Worm (Caenorhabditis elegans): ENCODE results near the gene athp-1.

- no peak for TF ChIP-seq unc-42 (tag; optimal IDR thresholded peaks at IDR 0.05)
- TF ChIP-seq hlh-13 (GFP tag; optimal IDR thresholded peaks at IDR 0.05), result no peak
These were observed 14.5 kb upstream of the athp-1 start for ce11 chrIII:10867086-10867485.
